Worm (Caenorhabditis elegans) whole organism, young adult: ENCODE data around the gene W04E12.4.

Source experiments
- F57C9.4 ChIP-seq: sonication (generic microtip); optimal IDR thresholded peaks from 2 replicates; lab custom pipeline; 2017; ENCODE audit warnings: mild to moderate bottlenecking, missing genetic modification characterization, missing compliant biosample characterization
- athp-1 ChIP-seq: sonication (generic microtip); optimal IDR thresholded peaks from 2 replicates; lab custom pipeline; 2017; ENCODE audit warnings: mild to moderate bottlenecking, missing genetic modification characterization, missing compliant biosample characterization
- egl-44 ChIP-seq: fragments of 200-800 bp; sonication (Bioruptor generic); IDR thresholded peaks from 2 replicates; pipeline ENCODE4 v1.3.6; 2022; ENCODE audit warnings: missing genetic modification reagents, missing genetic modification characterization, missing compliant biosample characterization
- hsf-1 ChIP-seq: fragments of 200-800 bp; sonication (Bioruptor generic); IDR thresholded peaks from 2 replicates; pipeline ENCODE4 v1.3.6; 2022; ENCODE audit warnings: missing genetic modification reagents, missing genetic modification characterization, missing compliant biosample characterization
- snpc-4 ChIP-seq, 5 experiments: fragments of 150-350 bp in 1 of 5; sonication (generic microtip) in 4 of 5; optimal IDR thresholded peaks; 2 replicates each; lab custom pipeline; 2014 to 2018; ENCODE audit warnings: missing genetic modification characterization in 5 of 5, missing biosample characterization in 3 of 5, antibody characterized with exemption in 2 of 5, mild to moderate bottlenecking in 2 of 5, missing compliant biosample characterization in 2 of 5, missing genotype in 2 of 5, moderate library complexity in 2 of 5, missing genetic modification reagents in 1 of 5

DNA sequence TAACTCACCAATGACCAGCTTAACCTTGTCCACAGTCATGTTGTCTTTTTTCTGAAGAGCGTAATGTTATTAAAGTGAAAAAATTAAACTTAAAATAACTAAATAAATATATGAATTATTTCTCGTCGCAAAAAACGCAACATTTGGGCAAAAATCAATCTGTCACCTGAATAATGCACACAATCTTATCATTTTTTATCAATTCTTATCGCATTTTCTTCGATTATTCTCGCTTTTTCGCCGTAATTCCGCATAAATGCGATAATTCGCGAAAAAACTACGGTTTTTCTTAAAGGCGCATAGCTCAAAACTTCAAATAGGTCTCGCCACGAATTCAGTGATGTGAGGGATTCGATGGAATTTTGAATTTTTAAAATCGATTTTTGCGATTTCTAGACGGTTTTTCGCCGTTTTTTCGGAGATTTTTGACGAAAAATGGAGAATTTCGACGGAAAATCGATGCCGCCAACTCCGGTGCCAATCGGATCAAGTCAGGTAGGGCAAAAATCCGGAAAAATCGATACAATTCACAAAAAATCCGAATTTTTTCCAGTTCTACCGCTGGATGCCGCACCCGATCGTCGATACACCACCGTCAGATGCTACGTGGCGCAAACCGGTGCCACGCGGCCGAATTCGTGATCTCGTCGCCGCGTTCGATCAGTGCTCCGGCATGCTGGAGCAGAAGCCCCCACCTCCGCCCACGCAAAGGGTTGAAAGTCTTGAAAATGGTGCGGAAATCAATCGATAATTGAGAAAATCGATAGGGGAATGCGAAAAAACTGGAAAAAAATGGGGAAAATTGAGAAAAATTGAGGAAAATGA, 45.8 kb upstream of the W04E12.4 start, which contains the start of the genes Y43F8C.13 and ani-3:
- TF ChIP-seq hsf-1 (GFP tag; lab: Robert Waterston, UW) (no peak), F57C9.4 (tag; lab: Kevin White, UChicago) (no peak), snpc-4 (GFP tag; optimal IDR thresholded peaks at IDR 0.05; lab: Kevin White, UChicago) (no peak), snpc-4 (tag; optimal IDR thresholded peaks at IDR 0.05; lab: Kevin White, UChicago) (peak in 1 of 4 experiments; percentile 7), athp-1 (no peak), egl-44 (no peak)
